Worm (Caenorhabditis elegans) whole organism, young adult: ENCODE measurements around the gene C17C3.9.
A peak's percentile ranks its signal among the peaks of the same experiment; 100 is the strongest.

Source experiments
- C06A6.2 ChIP-seq: fragments of 200-800 bp; sonication (Bioruptor generic); conservative IDR thresholded peaks from 2 replicates; pipeline ENCODE4 v1.3.6; 2022; ENCODE audit warnings: missing genetic modification characterization, missing compliant biosample characterization
- C17E4.6 ChIP-seq: fragments of 200-800 bp; sonication (Bioruptor generic); IDR thresholded peaks from 2 replicates; pipeline ENCODE4 v1.3.6; 2022; ENCODE audit warnings: missing genetic modification reagents, missing genetic modification characterization, missing compliant biosample characterization
- F23B12.7 ChIP-seq: sonication (generic microtip); optimal IDR thresholded peaks from 2 replicates; lab custom pipeline; 2017; ENCODE audit warnings: missing genetic modification characterization, mild to moderate bottlenecking, missing compliant biosample characterization, antibody characterized with exemption, moderate library complexity; ENCODE audit not compliant: insufficient read depth
- F52B5.7 ChIP-seq: sonication (generic microtip); optimal IDR thresholded peaks from 2 replicates; lab custom pipeline; 2016; ENCODE audit warnings: mild to moderate bottlenecking, missing genetic modification characterization, missing compliant biosample characterization
- F55B11.4 ChIP-seq: sonication (generic microtip); optimal IDR thresholded peaks from 2 replicates; lab custom pipeline; 2016; ENCODE audit warnings: missing compliant biosample characterization, missing genetic modification characterization, borderline replicate concordance; ENCODE audit not compliant: insufficient read depth
- F57C9.4 ChIP-seq: sonication (generic microtip); optimal IDR thresholded peaks from 2 replicates; lab custom pipeline; 2017; ENCODE audit warnings: mild to moderate bottlenecking, missing genetic modification characterization, missing compliant biosample characterization
- K11D2.4 ChIP-seq: fragments of 200-800 bp; sonication (Bioruptor generic); IDR thresholded peaks from 2 replicates; pipeline ENCODE4 v1.3.6; 2022; ENCODE audit warnings: missing genetic modification reagents, missing genetic modification characterization, missing compliant biosample characterization
- T07F8.4 ChIP-seq: sonication (generic microtip); optimal IDR thresholded peaks from 2 replicates; lab custom pipeline; 2016; ENCODE audit warnings: mild to moderate bottlenecking, missing genetic modification characterization, moderate library complexity, missing compliant biosample characterization
- T26A5.8 ChIP-seq: sonication (generic microtip); optimal IDR thresholded peaks from 2 replicates; lab custom pipeline; 2016; ENCODE audit warnings: missing genetic modification characterization, missing compliant biosample characterization
- Y53F4B.3 ChIP-seq: fragments of 200-800 bp; sonication (Bioruptor generic); IDR thresholded peaks from 2 replicates; pipeline ENCODE4 v1.3.6; 2022; ENCODE audit warnings: missing genetic modification reagents, missing genetic modification characterization, missing compliant biosample characterization
- Y56A3A.18 ChIP-seq: fragments of 200-800 bp; sonication (Bioruptor generic); IDR thresholded peaks from 2 replicates; pipeline ENCODE4 v1.3.6; 2022; ENCODE audit warnings: missing genetic modification reagents, missing genetic modification characterization, missing compliant biosample characterization
- Y79H2A.3 ChIP-seq: fragments of 200-800 bp; sonication (Bioruptor generic); conservative IDR thresholded peaks from 2 replicates; pipeline ENCODE4 v1.3.6; 2022; ENCODE audit warnings: missing genetic modification reagents, missing genetic modification characterization, missing compliant biosample characterization
- ama-1 ChIP-seq, 3 experiments: fragments of 150-350 bp in 1 of 3; sonication (generic microtip) in 2 of 3; optimal IDR thresholded peaks; 2 replicates each; lab custom pipeline; 2014 to 2018; ENCODE audit warnings: missing biosample characterization in 2 of 3, missing genetic modification characterization in 2 of 3, missing genetic modification reagents in 2 of 3
- aptf-2 ChIP-seq: fragments of 200-800 bp; sonication (Bioruptor generic); conservative IDR thresholded peaks from 2 replicates; pipeline ENCODE4 v1.3.6; 2022; ENCODE audit warnings: missing genetic modification reagents, missing genetic modification characterization, missing compliant biosample characterization
- atf-7 ChIP-seq: sonication (generic microtip); optimal IDR thresholded peaks from 2 replicates; lab custom pipeline; 2017; ENCODE audit warnings: mild to moderate bottlenecking, missing genetic modification characterization, missing compliant biosample characterization
- attf-3 ChIP-seq: fragments of 200-800 bp; sonication (Bioruptor generic); conservative IDR thresholded peaks from 2 replicates; pipeline ENCODE4 v1.3.6; 2022; ENCODE audit warnings: missing genetic modification reagents, missing genetic modification characterization, missing compliant biosample characterization
- attf-5 ChIP-seq: fragments of 200-800 bp; sonication (Bioruptor generic); optimal IDR thresholded peaks from 2 replicates; lab custom pipeline; 2018; ENCODE audit warnings: mild to moderate bottlenecking, missing genetic modification characterization, missing compliant biosample characterization
- attf-6 ChIP-seq: fragments of 200-800 bp; sonication (Bioruptor generic); IDR thresholded peaks from 2 replicates; pipeline ENCODE4 v1.3.6; 2022; ENCODE audit warnings: missing genetic modification reagents, missing genetic modification characterization, missing compliant biosample characterization
- cebp-2 ChIP-seq: fragments of 200-800 bp; sonication (Bioruptor generic); IDR thresholded peaks from 2 replicates; pipeline ENCODE4 v1.3.6; 2022; ENCODE audit warnings: missing genetic modification characterization, missing compliant biosample characterization
- dox-1 ChIP-seq: fragments of 200-800 bp; sonication (Bioruptor generic); IDR thresholded peaks from 2 replicates; pipeline ENCODE4 v1.3.6; 2022; ENCODE audit warnings: missing genetic modification reagents, missing genetic modification characterization, missing compliant biosample characterization
- gei-17 ChIP-seq: fragments of 200-800 bp; sonication (Bioruptor generic); optimal IDR thresholded peaks from 2 replicates; lab custom pipeline; 2018; ENCODE audit warnings: mild to moderate bottlenecking, missing genetic modification characterization, missing compliant biosample characterization
- him-1 ChIP-seq: sonication (generic microtip); optimal IDR thresholded peaks from 2 replicates; lab custom pipeline; 2016; ENCODE audit warnings: missing genotype, missing genetic modification reagents, missing genetic modification characterization, missing compliant biosample characterization
- hlh-26 ChIP-seq: fragments of 200-800 bp; sonication (Bioruptor generic); conservative IDR thresholded peaks from 2 replicates; pipeline ENCODE4 v1.3.6; 2022; ENCODE audit warnings: missing genetic modification reagents, missing genetic modification characterization, missing compliant biosample characterization
- let-607 ChIP-seq, 2 experiments: fragments of 200-800 bp in 1 of 2; sonication (Bioruptor generic) in 1 of 2; sonication (generic microtip) in 1 of 2; optimal IDR thresholded peaks; 2 replicates each; lab custom pipeline; 2016 to 2018; ENCODE audit warnings: mild to moderate bottlenecking in 2 of 2, missing compliant biosample characterization in 2 of 2, missing genetic modification characterization in 2 of 2, moderate library complexity in 2 of 2, missing genotype in 1 of 2
- lin-26 ChIP-seq: fragments of 200-800 bp; sonication (Bioruptor generic); IDR thresholded peaks from 2 replicates; pipeline ENCODE4 v1.3.6; 2022; ENCODE audit warnings: missing genetic modification reagents, missing genetic modification characterization, missing compliant biosample characterization
- lin-40 ChIP-seq: sonication (generic microtip); optimal IDR thresholded peaks from 2 replicates; lab custom pipeline; 2016; ENCODE audit warnings: missing genetic modification characterization, mild to moderate bottlenecking, missing compliant biosample characterization, missing genotype, missing genetic modification reagents
- lin-54 ChIP-seq: fragments of 200-800 bp; sonication (Bioruptor generic); optimal IDR thresholded peaks from 2 replicates; lab custom pipeline; 2018; ENCODE audit warnings: mild to moderate bottlenecking, missing genetic modification characterization, missing compliant biosample characterization
- lsy-27 ChIP-seq: sonication (generic microtip); optimal IDR thresholded peaks from 2 replicates; lab custom pipeline; 2017; ENCODE audit warnings: missing genetic modification characterization, mild to moderate bottlenecking, missing compliant biosample characterization, antibody characterized with exemption, missing genotype, borderline replicate concordance; ENCODE audit not compliant: insufficient read depth
- madf-10 ChIP-seq: sonication (generic microtip); optimal IDR thresholded peaks from 2 replicates; lab custom pipeline; 2016; ENCODE audit warnings: mild to moderate bottlenecking, missing genetic modification characterization, missing compliant biosample characterization
- mxl-1 ChIP-seq: sonication (generic microtip); optimal IDR thresholded peaks from 2 replicates; lab custom pipeline; 2016; ENCODE audit warnings: missing genetic modification characterization, missing compliant biosample characterization
- nfya-2 ChIP-seq: fragments of 200-800 bp; sonication (Bioruptor generic); IDR thresholded peaks from 2 replicates; pipeline ENCODE4 v1.3.6; 2022; ENCODE audit warnings: missing genetic modification reagents, missing genetic modification characterization, missing compliant biosample characterization
- nhr-80 ChIP-seq: sonication (generic microtip); optimal IDR thresholded peaks from 2 replicates; lab custom pipeline; 2016; ENCODE audit warnings: missing genetic modification characterization, missing compliant biosample characterization
- repo-1 ChIP-seq: sonication (generic microtip); optimal IDR thresholded peaks from 2 replicates; lab custom pipeline; 2017; ENCODE audit warnings: mild to moderate bottlenecking, missing genetic modification characterization, missing compliant biosample characterization
- rpc-1 ChIP-seq, 2 experiments: fragments of 150-350 bp in 1 of 2; sonication (generic microtip) in 1 of 2; optimal IDR thresholded peaks; 2 replicates each; lab custom pipeline; 2014 to 2018; ENCODE audit warnings: missing biosample characterization in 1 of 2, missing genetic modification characterization in 1 of 2, missing genetic modification reagents in 1 of 2, missing genotype in 1 of 2
- sdz-38 ChIP-seq: sonication (generic microtip); optimal IDR thresholded peaks from 2 replicates; lab custom pipeline; 2016; ENCODE audit warnings: missing genotype, missing genetic modification characterization, missing compliant biosample characterization
- sptf-2 ChIP-seq: fragments of 200-800 bp; sonication (Bioruptor generic); optimal IDR thresholded peaks from 2 replicates; lab custom pipeline; 2018; ENCODE audit warnings: mild to moderate bottlenecking, missing genetic modification characterization, missing compliant biosample characterization
- tlf-1 ChIP-seq: fragments of 200-800 bp; sonication (Bioruptor generic); optimal IDR thresholded peaks from 2 replicates; lab custom pipeline; 2018; ENCODE audit warnings: mild to moderate bottlenecking, missing genetic modification characterization, missing compliant biosample characterization
- unc-62 ChIP-seq: fragments of 150-350 bp; optimal IDR thresholded peaks from 2 replicates; lab custom pipeline; 2014; ENCODE audit warnings: missing biosample characterization, missing genetic modification reagents, missing genetic modification characterization
- zfh-2 ChIP-seq: fragments of 200-800 bp; sonication (Bioruptor generic); conservative IDR thresholded peaks from 2 replicates; pipeline ENCODE4 v1.3.6; 2022; ENCODE audit warnings: missing genetic modification reagents, missing genetic modification characterization, missing compliant biosample characterization
- zim-3 ChIP-seq: sonication (generic microtip); optimal IDR thresholded peaks from 2 replicates; lab custom pipeline; 2017; ENCODE audit warnings: mild to moderate bottlenecking, missing genetic modification characterization, moderate library complexity, missing compliant biosample characterization

The C17C3.9 gene

ce11 chrII:5515542-5515941 is 16.5 kb downstream of the C17C3.9 start, which contains the start of gene ZK177.3:
TSS of gene ZK177.3 (plus strand) at chrII:5515842.
- TF ChIP-seq T26A5.8 (tag; lab: Kevin White, UChicago) (no peak), Y56A3A.18 (no peak), zfh-2 (GFP tag; lab: Robert Waterston, UW) (no peak), rpc-1 (optimal IDR thresholded peaks at IDR 0.05; lab: Kevin White, UChicago) (no peak), rpc-1 (tag; optimal IDR thresholded peaks at IDR 0.05; lab: Kevin White, UChicago) (no peak), sdz-38 (tag; lab: Kevin White, UChicago) (no peak), Y79H2A.3 (GFP tag; lab: Robert Waterston, UW) (no peak), F52B5.7 (no peak), F23B12.7 (no peak), hlh-26 (GFP tag; lab: Robert Waterston, UW) (no peak), attf-6 (GFP tag; lab: Robert Waterston, UW) (no peak), lin-40 (tag; lab: Kevin White, UChicago) (no peak), zim-3 (tag; lab: Kevin White, UChicago) (no peak), K11D2.4 (GFP tag; lab: Robert Waterston, UW) (no peak), F55B11.4 (tag; lab: Kevin White, UChicago) (no peak), repo-1 (tag; lab: Kevin White, UChicago) (no peak), lsy-27 (tag; lab: Kevin White, UChicago) (no peak), lin-26 (GFP tag; lab: Robert Waterston, UW) (no peak), ama-1 (optimal IDR thresholded peaks at IDR 0.05; lab: Kevin White, UChicago) (no peak), ama-1 (GFP tag; optimal IDR thresholded peaks at IDR 0.05; lab: Kevin White, UChicago) (no peak), nhr-80 (no peak), mxl-1 (tag; lab: Kevin White, UChicago) (no peak)

ce11 chrII:5514846-5515245 is 17.2 kb downstream of the C17C3.9 start, which contains the start of gene sahd-1:
TSS of gene sahd-1 (minus strand) at chrII:5514945.
- TF ChIP-seq nhr-80, result peak; percentile 24
- TF ChIP-seq madf-10 (tag; lab: Kevin White, UChicago), result no peak

ce11 chrII:5512473-5513097 is 19.5 kb downstream of the C17C3.9 start:
- TF ChIP-seq nfya-2 (GFP tag; lab: Robert Waterston, UW) (no peak), tlf-1 (GFP tag; lab: Kevin White, UChicago) (no peak), let-607 (tag; optimal IDR thresholded peaks at IDR 0.05; lab: Kevin White, UChicago) (peak; percentile 88 to 93), nhr-80 (peak; percentile 90), atf-7 (tag; lab: Kevin White, UChicago) (peak; percentile 78), C17E4.6 (GFP tag; lab: Robert Waterston, UW) (no peak), unc-62 (peak; percentile 34), Y56A3A.18 (no peak)
- TF ChIP-seq, all 124 proteins: peak for 4

DNA sequence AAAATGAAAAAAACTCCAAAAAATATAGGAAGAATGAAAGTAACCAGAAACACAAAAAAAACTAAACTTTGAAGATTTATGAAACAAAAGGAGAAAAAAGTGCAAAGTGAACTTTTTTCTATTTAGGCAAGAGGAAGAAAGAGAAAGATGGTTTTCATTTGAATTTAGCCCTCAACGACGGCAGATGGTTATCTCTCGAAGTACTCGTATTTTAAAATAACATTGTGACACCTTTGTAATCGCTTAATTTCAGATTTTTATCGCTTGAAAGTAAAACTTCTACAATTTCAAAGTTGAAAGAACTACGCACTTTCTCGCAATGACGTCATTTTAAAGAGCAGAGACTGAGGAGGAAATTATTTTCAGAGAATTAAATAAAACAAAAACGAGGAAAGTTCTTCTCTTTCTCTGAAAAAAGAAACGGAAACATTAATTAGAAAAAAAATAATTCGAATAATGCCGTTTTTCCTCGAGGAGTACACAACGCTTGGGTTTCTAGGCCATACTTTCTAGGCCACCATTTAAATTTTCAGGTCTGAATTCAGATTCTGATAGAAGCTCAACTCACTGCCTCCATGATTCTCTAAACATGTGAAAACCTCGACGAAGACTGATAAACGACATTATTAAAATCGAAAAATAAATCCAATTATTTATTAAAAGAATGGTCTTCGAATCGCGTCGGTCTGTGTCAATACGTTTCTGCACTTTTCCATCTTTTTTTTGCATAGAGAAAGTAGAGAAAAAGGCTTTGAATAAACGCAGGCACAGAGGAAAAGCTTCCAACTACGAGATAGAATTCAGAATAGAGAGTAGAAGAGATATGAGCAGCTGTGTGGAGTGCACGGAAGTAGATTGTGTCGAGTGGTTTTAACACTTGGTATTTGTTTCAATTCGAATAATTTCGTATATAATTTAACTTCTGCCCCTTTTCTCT is 20.4 kb downstream of the C17C3.9 start:
- TF ChIP-seq cebp-2 (GFP tag; lab: Robert Waterston, UW), result no peak
- 0 out of 2 replicates have a peak, but pooled peaks have one; percentile 39 for TF ChIP-seq dox-1 (GFP tag; lab: Robert Waterston, UW)
- 0 out of 2 replicates have a peak, but pooled peaks have one; percentile 38 for TF ChIP-seq aptf-2
- TF ChIP-seq sptf-2 (GFP tag; lab: Kevin White, UChicago), result no peak
- TF ChIP-seq lsy-27 (tag; lab: Kevin White, UChicago), result no peak
- peak; percentile 50 for TF ChIP-seq him-1 (tag; lab: Kevin White, UChicago)
- TF ChIP-seq lin-54 (GFP tag; lab: Kevin White, UChicago), result peak; percentile 4
- TF ChIP-seq T07F8.4, result no peak
- no peak for TF ChIP-seq zim-3 (tag; lab: Kevin White, UChicago)
- TF ChIP-seq C06A6.2 (GFP tag; lab: Robert Waterston, UW), result no peak
- no peak for TF ChIP-seq F57C9.4 (tag; lab: Kevin White, UChicago)
- TF ChIP-seq attf-3 (GFP tag; lab: Robert Waterston, UW), result no peak
- TF ChIP-seq atf-7 (tag; lab: Kevin White, UChicago), result peak; percentile 16
- peak; percentile 1 for TF ChIP-seq attf-5 (GFP tag; lab: Kevin White, UChicago)
- TF ChIP-seq Y53F4B.3 (GFP tag; lab: Robert Waterston, UW), result no peak
- TF ChIP-seq gei-17, result no peak
